Fruit fly (Drosophila melanogaster) whole organism, wandering third instar larva: ENCODE measurements around the gene CG13284.

ENCODE experiments used
- CG9705 ChIP-seq: fragments of 200-800 bp; sonication (Bioruptor generic); optimal IDR thresholded peaks from 2 replicates; lab custom pipeline; 2018; ENCODE audit warnings: missing biosample characterization, mild to moderate bottlenecking, missing genetic modification characterization
- Hr83 ChIP-seq: fragments of 200-300 bp; sonication (Bioruptor generic); optimal IDR thresholded peaks from 2 replicates; lab custom pipeline; 2016; ENCODE audit warnings: missing biosample characterization, mild to moderate bottlenecking, missing genetic modification characterization, moderate library complexity; ENCODE audit not compliant: poor library complexity, severe bottlenecking
- Jra ChIP-seq: sonication (Bioruptor generic); optimal IDR thresholded peaks from 2 replicates; lab custom pipeline; 2016; ENCODE audit warnings: missing biosample characterization, missing genetic modification characterization
- br ChIP-seq: fragments of 200-800 bp; sonication (Bioruptor generic); optimal IDR thresholded peaks from 2 replicates; lab custom pipeline; 2016; ENCODE audit warnings: missing biosample characterization, missing genetic modification characterization
- pan ChIP-seq: fragments of >200 bp; optimal IDR thresholded peaks from 2 replicates; lab custom pipeline; 2017

DNA sequence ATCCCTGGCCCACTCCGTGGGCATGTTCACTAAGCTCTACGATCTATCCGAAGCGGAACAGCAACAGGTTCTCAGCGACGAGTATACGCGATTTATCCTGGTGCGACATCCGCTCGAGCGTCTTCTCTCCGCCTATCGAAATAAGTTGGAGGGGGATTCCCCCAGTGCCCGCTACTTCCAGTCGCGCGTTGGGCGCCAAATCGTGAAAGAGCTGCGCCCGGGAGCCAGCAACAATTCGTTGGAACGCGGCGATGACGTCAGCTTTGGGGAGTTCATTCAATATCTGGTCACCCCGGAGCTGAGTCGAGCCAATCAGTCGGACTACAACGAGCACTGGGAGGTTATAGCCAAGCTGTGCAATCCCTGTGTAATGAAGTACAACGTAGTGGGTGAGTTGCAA, 36.8 kb upstream of the CG13284 start:
- TF ChIP-seq pan (lab: Kevin White, UChicago) (no peak), CG9705 (GFP tag; lab: Kevin White, UChicago) (no peak), Jra (no peak), Hr83 (no peak), br (no peak)
